ENCODE assay signal across 2 fruit fly cellular contexts in genomic region chr3R:11430307-11430706, dm6.
TF ChIP-seq lines count a peak whose summit lies in the region.

No protein-coding gene starts in this region.

- no peak for TF ChIP-seq CTCF in whole organism, embryonic (GFP tag; optimal IDR thresholded peaks at IDR 0.05; lab: Kevin White, UChicago)

TF ChIP-seq in whole organism, embryonic, 481 proteins besides CTCF, POLR2A, EP300 and RAD21:
- no peak for TF ChIP-seq CG16863 (GFP tag; optimal IDR thresholded peaks at IDR 0.05; lab: Kevin White, UChicago)
- TF ChIP-seq Ets65A (GFP tag; lab: Kevin White, UChicago) = peak; percentile 58
TF ChIP-seq in whole organism, embryonic: peak in this region for 1.

TF ChIP-seq in whole organism, prepupa, 60 proteins besides CTCF, POLR2A, EP300 and RAD21:
- TF ChIP-seq fd85E (GFP tag; optimal IDR thresholded peaks at IDR 0.05; lab: Kevin White, UChicago) (no peak), svp (GFP tag; lab: Kevin White, UChicago) (peak; percentile 88)
